Fruit fly (Drosophila melanogaster): Measurements from ENCODE around the gene fz2.
A peak's percentile ranks its signal among the peaks of the same experiment; 100 is the strongest.

The fz2 gene

DNA sequence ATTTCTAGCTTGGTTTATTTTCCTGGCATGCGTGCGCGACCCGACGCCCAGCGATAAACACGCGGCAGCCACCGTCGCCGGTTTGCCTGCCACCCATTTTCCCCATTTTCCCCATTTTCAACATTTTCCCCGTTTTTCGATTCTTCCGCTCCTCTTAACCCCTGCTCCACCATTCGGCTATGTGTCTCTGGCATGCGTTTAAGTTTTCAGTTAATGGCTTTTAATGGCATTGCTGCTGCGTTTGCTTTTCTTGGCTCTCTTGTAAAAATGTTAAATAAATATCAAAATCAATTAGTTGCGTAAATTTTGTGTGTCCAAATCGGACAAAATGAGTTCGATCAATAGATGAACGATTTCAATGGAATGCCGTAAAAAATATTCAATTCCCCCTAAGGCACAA is 80.1 kb downstream of the fz2 start (continued):
- no peak for TF ChIP-seq CG10209 (GFP tag; optimal IDR thresholded peaks at IDR 0.05)

dm6 chr3L:19151938-19152517 is 83.1 kb downstream of the fz2 start:
- no peak for TF ChIP-seq Nf-YC (tag; optimal IDR thresholded peaks at IDR 0.05)
- TF ChIP-seq tin (GFP tag; optimal IDR thresholded peaks at IDR 0.05) = no peak
- no peak for TF ChIP-seq pum (GFP tag; optimal IDR thresholded peaks at IDR 0.05)
- TF ChIP-seq seq (GFP tag; IDR thresholded peaks at IDR 0.05) = peak; percentile 21; the same call in 1 of the 2 replicates
- no peak for TF ChIP-seq Hsf (GFP tag; optimal IDR thresholded peaks at IDR 0.05)
- TF ChIP-seq gsb-n (tag; optimal IDR thresholded peaks at IDR 0.05) = no peak
- TF ChIP-seq sens (GFP tag) = no peak
- no peak for TF ChIP-seq sug (tag; optimal IDR thresholded peaks at IDR 0.05)
- no peak for TF ChIP-seq CG1602 (GFP tag; optimal IDR thresholded peaks at IDR 0.05)
- TF ChIP-seq tup (GFP tag; optimal IDR thresholded peaks at IDR 0.05) = no peak
- TF ChIP-seq CG2678 (tag; optimal IDR thresholded peaks at IDR 0.05) = no peak
- no peak for TF ChIP-seq sens-2 (GFP tag; IDR thresholded peaks at IDR 0.05)
- no peak for TF ChIP-seq vvl (GFP tag; IDR thresholded peaks at IDR 0.05)
- no peak for TF ChIP-seq Ets97D (GFP tag; optimal IDR thresholded peaks at IDR 0.05)
- no peak for TF ChIP-seq Bgb (GFP tag; IDR thresholded peaks at IDR 0.05; ENCODE audit: partially characterized antibody)
- TF ChIP-seq insv (GFP tag; optimal IDR thresholded peaks at IDR 0.05) = no peak
- TF ChIP-seq CG4617 (GFP tag; optimal IDR thresholded peaks at IDR 0.05; ENCODE audit: borderline replicate concordance) = no peak
- peak; percentile 95 for TF ChIP-seq pros (GFP tag; optimal IDR thresholded peaks at IDR 0.05)
- no peak for TF ChIP-seq nom (GFP tag; optimal IDR thresholded peaks at IDR 0.05)
- no peak for TF ChIP-seq Six4 (GFP tag; optimal IDR thresholded peaks at IDR 0.05)
- TF ChIP-seq zfh2 (GFP tag; optimal IDR thresholded peaks at IDR 0.05) = no peak
- no peak for TF ChIP-seq CG3407 (GFP tag; optimal IDR thresholded peaks at IDR 0.05)
- TF ChIP-seq Meics (GFP tag; optimal IDR thresholded peaks at IDR 0.05) = no peak
- no peak for TF ChIP-seq CG42726 (GFP tag; IDR thresholded peaks at IDR 0.05; ENCODE audit: partially characterized antibody)
- TF ChIP-seq p53 (GFP tag; optimal IDR thresholded peaks at IDR 0.05) = no peak
- TF ChIP-seq maf-S (GFP tag; optimal IDR thresholded peaks at IDR 0.05) = no peak
- TF ChIP-seq shn (GFP tag; optimal IDR thresholded peaks at IDR 0.05) = no peak
- no peak for TF ChIP-seq ken (GFP tag; IDR thresholded peaks at IDR 0.05)
- TF ChIP-seq Sox100B (GFP tag; optimal IDR thresholded peaks at IDR 0.05) = no peak
- no peak for TF ChIP-seq ham (GFP tag; IDR thresholded peaks at IDR 0.05)
- TF ChIP-seq CG31441 (GFP tag; IDR thresholded peaks at IDR 0.05) = no peak
- TF ChIP-seq peb (GFP tag; IDR thresholded peaks at IDR 0.05) = no peak
- TF ChIP-seq mld (GFP tag; IDR thresholded peaks at IDR 0.05; ENCODE audit: partially characterized antibody) = no peak
- 0 out of 2 replicates have a peak, but pooled peaks have one; percentile 21 for TF ChIP-seq Xrp1 (GFP tag; IDR thresholded peaks at IDR 0.05)
- TF ChIP-seq HLH3B (GFP tag; IDR thresholded peaks at IDR 0.05) = no peak
- no peak for TF ChIP-seq Gug (GFP tag; IDR thresholded peaks at IDR 0.05)
- no peak for TF ChIP-seq MESR4 (GFP tag; optimal IDR thresholded peaks at IDR 0.05)
- TF ChIP-seq CoRest (tag; optimal IDR thresholded peaks at IDR 0.05) = no peak
- TF ChIP-seq CG17802 (tag; optimal IDR thresholded peaks at IDR 0.05) = no peak
- TF ChIP-seq CG17612 (GFP tag; IDR thresholded peaks at IDR 0.05) = no peak
- no peak for TF ChIP-seq CG12744 (GFP tag; optimal IDR thresholded peaks at IDR 0.05)
- TF ChIP-seq nerfin-1 (tag; optimal IDR thresholded peaks at IDR 0.05) = peak; percentile 28
- no peak; the same call in 1 of the 2 replicates for TF ChIP-seq crol (GFP tag; IDR thresholded peaks at IDR 0.05)
- TF ChIP-seq Ravus (GFP tag; IDR thresholded peaks at IDR 0.05) = no peak
- no peak for TF ChIP-seq CG13775 (GFP tag; optimal IDR thresholded peaks at IDR 0.05)
- peak; percentile 15 for TF ChIP-seq abd-A (tag; optimal IDR thresholded peaks at IDR 0.05)
- no peak for TF ChIP-seq toy (GFP tag; IDR thresholded peaks at IDR 0.05)
- TF ChIP-seq CG34376 (GFP tag; optimal IDR thresholded peaks at IDR 0.05) = no peak
- no peak for TF ChIP-seq CG3065 (GFP tag; optimal IDR thresholded peaks at IDR 0.05)
